Worm (Caenorhabditis elegans) whole organism, L4 larva: Measurements from ENCODE around the gene mrps-23.

Experiments used
- F49E8.2 ChIP-seq: sonication (generic microtip); optimal IDR thresholded peaks from 2 replicates; lab custom pipeline; 2016; ENCODE audit warnings: missing compliant biosample characterization, mild to moderate bottlenecking, missing genetic modification characterization, borderline replicate concordance
- Y105C5A.15 ChIP-seq: fragments of 200-800 bp; sonication (Bioruptor generic); IDR thresholded peaks from 2 replicates; pipeline ENCODE4 v1.3.6; 2022; ENCODE audit warnings: missing genetic modification characterization, missing compliant biosample characterization
- Y48G9A.11 ChIP-seq: fragments of 200-800 bp; sonication (Bioruptor generic); IDR thresholded peaks from 2 replicates; pipeline ENCODE4 v1.3.6; 2022; ENCODE audit warnings: missing genetic modification reagents, missing genetic modification characterization, missing compliant biosample characterization
- Y5F2A.4 ChIP-seq: fragments of 200-800 bp; sonication (Bioruptor generic); optimal IDR thresholded peaks from 2 replicates; lab custom pipeline; 2018; ENCODE audit warnings: mild to moderate bottlenecking, missing genetic modification characterization, missing compliant biosample characterization
- Y75B8A.6 ChIP-seq: fragments of 200-800 bp; sonication (Bioruptor generic); IDR thresholded peaks from 2 replicates; pipeline ENCODE4 v1.3.6; 2022; ENCODE audit warnings: missing genetic modification reagents, missing genetic modification characterization, missing compliant biosample characterization
- ZK337.2 ChIP-seq: fragments of 200-800 bp; sonication (Bioruptor generic); IDR thresholded peaks from 2 replicates; pipeline ENCODE4 v1.3.6; 2022; ENCODE audit warnings: missing genetic modification reagents, missing genetic modification characterization, missing compliant biosample characterization
- arid-1 ChIP-seq: fragments of 200-800 bp; sonication (Bioruptor generic); conservative IDR thresholded peaks from 2 replicates; pipeline ENCODE4 v1.3.6; 2022; ENCODE audit warnings: missing genetic modification reagents, missing genetic modification characterization, missing compliant biosample characterization
- ceh-32 ChIP-seq: sonication (generic microtip); optimal IDR thresholded peaks from 2 replicates; lab custom pipeline; 2016; ENCODE audit warnings: mild to moderate bottlenecking, missing genetic modification characterization, missing compliant biosample characterization; ENCODE audit not compliant: poor library complexity
- ceh-44 ChIP-seq: fragments of 200-800 bp; sonication (Bioruptor generic); IDR thresholded peaks from 2 replicates; pipeline ENCODE4 v1.3.6; 2022; ENCODE audit warnings: missing genetic modification reagents, missing genetic modification characterization, missing compliant biosample characterization
- ceh-62 ChIP-seq: sonication (generic microtip); optimal IDR thresholded peaks from 2 replicates; lab custom pipeline; 2017; ENCODE audit warnings: missing biosample characterization, missing genetic modification characterization
- cey-2 ChIP-seq: sonication (generic microtip); optimal IDR thresholded peaks from 3 replicates; lab custom pipeline; 2017; ENCODE audit warnings: missing genetic modification characterization, mild to moderate bottlenecking, missing compliant biosample characterization, antibody characterized with exemption, borderline replicate concordance; ENCODE audit not compliant: insufficient read depth
- ctbp-1 ChIP-seq: fragments of 200-800 bp; sonication (Bioruptor generic); IDR thresholded peaks from 2 replicates; pipeline ENCODE4 v1.3.6; 2022; ENCODE audit warnings: missing genetic modification reagents, missing genetic modification characterization, missing compliant biosample characterization
- dmd-8 ChIP-seq: fragments of 200-800 bp; sonication (Bioruptor generic); IDR thresholded peaks from 2 replicates; pipeline ENCODE4 v1.3.6; 2022; ENCODE audit warnings: missing genetic modification characterization, missing compliant biosample characterization
- dpl-1 ChIP-seq: fragments of 150-350 bp; optimal IDR thresholded peaks from 2 replicates; lab custom pipeline; 2014; ENCODE audit warnings: missing biosample characterization, missing genetic modification reagents, missing genetic modification characterization
- duxl-1 ChIP-seq: sonication (generic microtip); optimal IDR thresholded peaks from 2 replicates; lab custom pipeline; 2016; ENCODE audit warnings: mild to moderate bottlenecking, missing genetic modification characterization, moderate library complexity, missing compliant biosample characterization; ENCODE audit not compliant: poor library complexity
- fkh-10 ChIP-seq: fragments of 150-350 bp; optimal IDR thresholded peaks from 2 replicates; lab custom pipeline; 2014; ENCODE audit warnings: missing biosample characterization, missing genetic modification reagents, missing genetic modification characterization
- fos-1 ChIP-seq: fragments of 150-350 bp; optimal IDR thresholded peaks from 2 replicates; lab custom pipeline; 2014; ENCODE audit warnings: missing biosample characterization, missing genetic modification characterization
- hif-1 ChIP-seq, 2 experiments: sonication (generic microtip); optimal IDR thresholded peaks; 2 replicates each; lab custom pipeline; 2016 to 2017; ENCODE audit warnings: missing compliant biosample characterization in 2 of 2, missing genetic modification characterization in 2 of 2, missing genetic modification reagents in 2 of 2, missing genotype in 2 of 2, mild to moderate bottlenecking in 1 of 2
- hmg-1.1 ChIP-seq: fragments of 200-800 bp; sonication (Bioruptor generic); IDR thresholded peaks from 2 replicates; pipeline ENCODE4 v1.3.6; 2022; ENCODE audit warnings: missing genetic modification reagents, missing genetic modification characterization, missing compliant biosample characterization
- lin-1 ChIP-seq: fragments of 200-800 bp; sonication (Bioruptor generic); IDR thresholded peaks from 2 replicates; pipeline ENCODE4 v1.3.6; 2022; ENCODE audit warnings: missing genetic modification reagents, missing genetic modification characterization, missing compliant biosample characterization
- lin-29 ChIP-seq: fragments of 200-800 bp; sonication (Bioruptor generic); IDR thresholded peaks from 2 replicates; pipeline ENCODE4 v1.3.6; 2022; ENCODE audit warnings: missing genetic modification reagents, missing genetic modification characterization, missing compliant biosample characterization
- lin-39 ChIP-seq: fragments of 150-350 bp; optimal IDR thresholded peaks from 2 replicates; lab custom pipeline; 2014; ENCODE audit warnings: missing biosample characterization, missing genetic modification reagents, missing genetic modification characterization
- lsy-2 ChIP-seq, 2 experiments: fragments of 150-350 bp in 1 of 2; sonication (generic microtip) in 1 of 2; optimal IDR thresholded peaks; 2 replicates each; lab custom pipeline; 2014 to 2017; ENCODE audit warnings: missing biosample characterization in 2 of 2, missing genetic modification characterization in 2 of 2
- madf-5 ChIP-seq, 2 experiments: fragments of 200-800 bp; sonication (Bioruptor generic); IDR thresholded peaks; 2 replicates each; pipeline ENCODE4 v1.3.6; 2022; ENCODE audit warnings: missing compliant biosample characterization in 2 of 2, missing genetic modification characterization in 2 of 2
- mdl-1 ChIP-seq, 2 experiments: fragments of 150-350 bp in 1 of 2; sonication (generic microtip) in 1 of 2; optimal IDR thresholded peaks; 2 replicates each; lab custom pipeline; 2014 to 2017; ENCODE audit warnings: missing biosample characterization in 2 of 2, missing genetic modification characterization in 2 of 2
- mep-1 ChIP-seq: fragments of 150-350 bp; sonication (generic microtip); optimal IDR thresholded peaks from 3 replicates; lab custom pipeline; 2014; ENCODE audit warnings: missing biosample characterization, missing genetic modification characterization
- mxl-2 ChIP-seq: fragments of 200-800 bp; sonication (Bioruptor generic); conservative IDR thresholded peaks from 2 replicates; pipeline ENCODE4 v1.3.6; 2022; ENCODE audit warnings: missing genetic modification reagents, missing genetic modification characterization, missing compliant biosample characterization
- nhr-10 ChIP-seq: fragments of 150-350 bp; optimal IDR thresholded peaks from 2 replicates; lab custom pipeline; 2014; ENCODE audit warnings: missing biosample characterization, missing genetic modification characterization
- nhr-102 ChIP-seq: sonication (generic microtip); optimal IDR thresholded peaks from 2 replicates; lab custom pipeline; 2016; ENCODE audit warnings: mild to moderate bottlenecking, missing genetic modification characterization, moderate library complexity, missing compliant biosample characterization
- nhr-11 ChIP-seq: fragments of 150-350 bp; optimal IDR thresholded peaks from 2 replicates; lab custom pipeline; 2014; ENCODE audit warnings: missing biosample characterization, missing genetic modification characterization
- nhr-25 ChIP-seq: sonication (generic microtip); optimal IDR thresholded peaks from 2 replicates; lab custom pipeline; 2017; ENCODE audit warnings: missing genetic modification characterization, mild to moderate bottlenecking, missing compliant biosample characterization, antibody characterized with exemption, moderate library complexity, borderline replicate concordance; ENCODE audit not compliant: insufficient read depth
- nhr-28 ChIP-seq: fragments of 150-350 bp; optimal IDR thresholded peaks from 2 replicates; lab custom pipeline; 2014; ENCODE audit warnings: missing biosample characterization, missing genetic modification characterization
- nhr-48 ChIP-seq: sonication (generic microtip); optimal IDR thresholded peaks from 2 replicates; lab custom pipeline; 2016; ENCODE audit warnings: mild to moderate bottlenecking, missing genetic modification characterization, missing compliant biosample characterization
- nhr-6 ChIP-seq: fragments of 150-350 bp; optimal IDR thresholded peaks from 2 replicates; lab custom pipeline; 2014; ENCODE audit warnings: missing biosample characterization, missing genetic modification characterization
- nhr-76 ChIP-seq: fragments of 150-350 bp; optimal IDR thresholded peaks from 2 replicates; lab custom pipeline; 2014; ENCODE audit warnings: missing biosample characterization, missing genetic modification characterization
- nhr-77 ChIP-seq: fragments of 150-350 bp; optimal IDR thresholded peaks from 2 replicates; lab custom pipeline; 2014; ENCODE audit warnings: missing biosample characterization, missing genetic modification characterization
- php-3 ChIP-seq: fragments of 200-800 bp; sonication (Bioruptor generic); IDR thresholded peaks from 2 replicates; pipeline ENCODE4 v1.3.6; 2022; ENCODE audit warnings: missing genetic modification reagents, missing genetic modification characterization, missing compliant biosample characterization
- pqm-1 ChIP-seq: sonication (generic microtip); optimal IDR thresholded peaks from 2 replicates; lab custom pipeline; 2017; ENCODE audit warnings: missing biosample characterization, missing genetic modification characterization
- set-16 ChIP-seq: fragments of 200-800 bp; sonication (Bioruptor generic); IDR thresholded peaks from 2 replicates; pipeline ENCODE4 v1.3.6; 2022; ENCODE audit warnings: missing genetic modification reagents, missing genetic modification characterization, missing compliant biosample characterization
- spr-1 ChIP-seq: sonication (generic microtip); optimal IDR thresholded peaks from 2 replicates; lab custom pipeline; 2016; ENCODE audit warnings: mild to moderate bottlenecking, missing genetic modification characterization, missing compliant biosample characterization
- spr-3 ChIP-seq: fragments of 200-800 bp; sonication (Bioruptor generic); optimal IDR thresholded peaks from 2 replicates; lab custom pipeline; 2018; ENCODE audit warnings: mild to moderate bottlenecking, missing genetic modification characterization, missing compliant biosample characterization
- tag-97 ChIP-seq: fragments of 200-800 bp; sonication (Bioruptor generic); IDR thresholded peaks from 2 replicates; pipeline ENCODE4 v1.3.6; 2022; ENCODE audit warnings: missing genetic modification characterization, missing compliant biosample characterization
- tra-1 ChIP-seq: fragments of 200-800 bp; sonication (Bioruptor generic); IDR thresholded peaks from 2 replicates; pipeline ENCODE4 v1.3.6; 2022; ENCODE audit warnings: missing genetic modification reagents, missing genetic modification characterization, missing compliant biosample characterization
- unc-62 ChIP-seq, 3 experiments: fragments of 150-350 bp in 1 of 3; sonication (generic microtip); optimal IDR thresholded peaks in 2 of 3; peaks in 1 of 3; 1 replicate in 1 of 3; 2 replicates in 2 of 3; lab custom pipeline; 2014 to 2017; ENCODE audit warnings: missing biosample characterization in 3 of 3, missing genetic modification characterization in 3 of 3, missing genetic modification reagents in 3 of 3, missing genotype in 1 of 3
- vab-7 ChIP-seq: fragments of 200-800 bp; sonication (Bioruptor generic); IDR thresholded peaks from 2 replicates; pipeline ENCODE4 v1.3.6; 2022; ENCODE audit warnings: missing genetic modification reagents, missing genetic modification characterization, missing compliant biosample characterization
- zfp-2 ChIP-seq: sonication (generic microtip); optimal IDR thresholded peaks from 2 replicates; lab custom pipeline; 2016; ENCODE audit warnings: mild to moderate bottlenecking, missing genetic modification characterization, missing compliant biosample characterization
- zip-11 ChIP-seq: fragments of 200-800 bp; sonication (Bioruptor generic); IDR thresholded peaks from 2 replicates; pipeline ENCODE4 v1.3.6; 2022; ENCODE audit warnings: missing genetic modification characterization, missing compliant biosample characterization
- zip-2 ChIP-seq: fragments of 150-350 bp; optimal IDR thresholded peaks from 2 replicates; lab custom pipeline; 2014; ENCODE audit warnings: missing biosample characterization, missing genetic modification characterization
- ztf-7 ChIP-seq: fragments of 150-350 bp; optimal IDR thresholded peaks from 2 replicates; lab custom pipeline; 2014; ENCODE audit warnings: missing biosample characterization, missing genetic modification characterization

The mrps-23 gene

ce11 chrIII:9509764-9510370 is 13.6 kb downstream of the mrps-23 start (continued):
- TF ChIP-seq nhr-11 (tag; lab: Kevin White, UChicago) (no peak), dmd-8 (GFP tag; lab: Robert Waterston, UW) (no peak), fos-1 (tag; lab: Kevin White, UChicago) (no peak), Y75B8A.6 (no peak), ztf-7 (no peak), zip-2 (tag; lab: Kevin White, UChicago) (no peak), set-16 (no peak), tag-97 (no peak), arid-1 (GFP tag; lab: Robert Waterston, UW) (peak; percentile 40; the same call in 1 of the 2 replicates), nhr-25 (tag; lab: Kevin White, UChicago) (peak; percentile 9), lin-1 (GFP tag; lab: Robert Waterston, UW) (peak; percentile 36; the same call in 1 of the 2 replicates), Y5F2A.4 (GFP tag; lab: Kevin White, UChicago) (no peak), Y48G9A.11 (0 out of 2 replicates have a peak, but pooled peaks have one; percentile 24), hif-1 (tag; optimal IDR thresholded peaks at IDR 0.05; lab: Kevin White, UChicago) (no peak), ZK337.2 (GFP tag; lab: Robert Waterston, UW) (no peak), nhr-28 (tag; lab: Kevin White, UChicago) (no peak), lin-39 (tag; lab: Kevin White, UChicago) (no peak), Y105C5A.15 (GFP tag; lab: Robert Waterston, UW) (0 out of 2 replicates have a peak, but pooled peaks have one; percentile 16), pqm-1 (no peak), lsy-2 (tag; optimal IDR thresholded peaks at IDR 0.05; lab: Kevin White, UChicago) (peak in 1 of 2 experiments; percentile 23), cey-2 (tag; lab: Kevin White, UChicago) (no peak), spr-3 (no peak), mxl-2 (GFP tag; lab: Robert Waterston, UW) (no peak), tra-1 (GFP tag; lab: Robert Waterston, UW) (no peak), mep-1 (tag; lab: Kevin White, UChicago) (peak; percentile 42), hmg-1.1 (0 out of 2 replicates have a peak, but pooled peaks have one; percentile 11), nhr-6 (tag; lab: Kevin White, UChicago) (peak; percentile 30), fkh-10 (GFP tag; lab: Kevin White, UChicago) (no peak), mdl-1 (tag; optimal IDR thresholded peaks at IDR 0.05; lab: Kevin White, UChicago) (no peak), vab-7 (no peak), ceh-62 (tag; lab: Kevin White, UChicago) (no peak), zfp-2 (tag; lab: Kevin White, UChicago) (no peak), dpl-1 (GFP tag; lab: Kevin White, UChicago) (no peak), nhr-48 (no peak), duxl-1 (no peak), ceh-44 (GFP tag; lab: Robert Waterston, UW) (no peak), unc-62 (GFP tag; optimal IDR thresholded peaks at IDR 0.05 in 1 of 2; lab: Kevin White, UChicago) (no peak), unc-62 (tag; optimal IDR thresholded peaks at IDR 0.05; lab: Kevin White, UChicago) (no peak), php-3 (GFP tag; lab: Robert Waterston, UW) (no peak), nhr-77 (tag; lab: Kevin White, UChicago) (no peak), ceh-32 (tag; lab: Kevin White, UChicago) (no peak), zip-11 (GFP tag; lab: Robert Waterston, UW) (no peak), ctbp-1 (GFP tag; lab: Robert Waterston, UW) (peak; percentile 55), madf-5 (GFP tag; IDR thresholded peaks at IDR 0.05; lab: Robert Waterston, UW) (0 out of 4 replicates have a peak, but pooled peaks of 1 of the 2 experiments have one; percentile 17), nhr-102 (tag; lab: Kevin White, UChicago) (peak; percentile 57), spr-1 (tag; lab: Kevin White, UChicago) (no peak), lin-29 (GFP tag; lab: Robert Waterston, UW) (no peak), F49E8.2 (no peak), nhr-76 (tag; lab: Kevin White, UChicago) (no peak), nhr-10 (tag; lab: Kevin White, UChicago) (no peak)
